Worm (Caenorhabditis elegans): ENCODE results near the gene sec-5.

Gene sec-5

DNA sequence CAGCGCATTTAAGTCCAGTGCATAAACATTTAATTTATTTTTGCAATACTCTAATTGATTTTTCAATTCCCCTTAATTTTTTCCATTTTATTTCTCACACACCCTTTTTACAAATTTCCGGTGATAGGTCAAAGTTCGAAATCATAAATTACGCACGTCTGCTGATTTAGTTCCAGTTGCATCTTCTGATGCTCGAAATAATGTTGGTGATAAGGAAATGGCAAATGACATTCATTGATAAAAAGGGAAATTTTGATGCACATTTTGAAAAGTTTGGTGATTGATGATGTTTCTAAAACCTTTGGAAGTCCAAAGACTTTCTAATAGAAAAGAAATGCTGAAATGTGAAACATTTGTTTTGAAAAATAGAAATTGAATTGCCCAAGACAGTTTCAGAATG is 19.8 kb downstream of the sec-5 start (continued):
- TF ChIP-seq cey-2 (tag; optimal IDR thresholded peaks at IDR 0.05; ENCODE audit: borderline replicate concordance, insufficient read depth): no peak
- TF ChIP-seq mes-2 (tag; optimal IDR thresholded peaks at IDR 0.05; ENCODE audit: poor library complexity, severe bottlenecking): no peak
- peak; percentile 81 for TF ChIP-seq aha-1 (tag)
- TF ChIP-seq nhr-11 (tag; optimal IDR thresholded peaks at IDR 0.05): no peak
- TF ChIP-seq unc-39 (tag; optimal IDR thresholded peaks at IDR 0.05): no peak
- TF ChIP-seq Y75B8A.6 (GFP tag; IDR thresholded peaks at IDR 0.05): no peak
- no peak for TF ChIP-seq vab-7 (GFP tag; IDR thresholded peaks at IDR 0.05)
- TF ChIP-seq T20F7.1 (GFP tag; optimal IDR thresholded peaks at IDR 0.05): no peak
- no peak for TF ChIP-seq ztf-11 (tag; optimal IDR thresholded peaks at IDR 0.05)
- no peak for TF ChIP-seq daf-8 (GFP tag; IDR thresholded peaks at IDR 0.05)
- no peak for TF ChIP-seq F49E8.2 (tag; optimal IDR thresholded peaks at IDR 0.05; ENCODE audit: borderline replicate concordance)
- TF ChIP-seq Y5F2A.4 (GFP tag; optimal IDR thresholded peaks at IDR 0.05): no peak
- TF ChIP-seq daf-16 (GFP tag; optimal IDR thresholded peaks at IDR 0.05): no peak
- peak; percentile 16 for TF ChIP-seq daf-16 (tag; optimal IDR thresholded peaks at IDR 0.05)
- TF ChIP-seq nhr-77 (tag; optimal IDR thresholded peaks at IDR 0.05): no peak
- peak; percentile 86 for TF ChIP-seq ztf-7 (tag; optimal IDR thresholded peaks at IDR 0.05)
- no peak for TF ChIP-seq snpc-1.2 (GFP tag; IDR thresholded peaks at IDR 0.05)
- TF ChIP-seq pha-4 (GFP tag; IDR thresholded peaks at IDR 0.05): no peak
- TF ChIP-seq pha-4 (tag; optimal IDR thresholded peaks at IDR 0.05): no peak
- TF ChIP-seq mxl-2 (GFP tag; conservative IDR thresholded peaks at IDR 0.05): no peak
- no peak for TF ChIP-seq fkh-10 (GFP tag; optimal IDR thresholded peaks at IDR 0.05)
- no peak for TF ChIP-seq snpc-4 (tag; optimal IDR thresholded peaks at IDR 0.05)
- TF ChIP-seq dpl-1 (GFP tag; optimal IDR thresholded peaks at IDR 0.05): no peak
- TF ChIP-seq dmd-8 (GFP tag; IDR thresholded peaks at IDR 0.05): no peak
- TF ChIP-seq ceh-20 (GFP tag; IDR thresholded peaks at IDR 0.05): no peak; the same call in 1 of the 2 replicates
- no peak for TF ChIP-seq nhr-111 (GFP tag; optimal IDR thresholded peaks at IDR 0.05)
- TF ChIP-seq attf-4 (tag; optimal IDR thresholded peaks at IDR 0.05): no peak
- TF ChIP-seq spr-3 (GFP tag; optimal IDR thresholded peaks at IDR 0.05): no peak
- TF ChIP-seq zag-1 (tag; optimal IDR thresholded peaks at IDR 0.05): no peak
- TF ChIP-seq pqm-1 (tag; optimal IDR thresholded peaks at IDR 0.05): peak; percentile 96
- no peak for TF ChIP-seq arid-1 (GFP tag; conservative IDR thresholded peaks at IDR 0.05)
- TF ChIP-seq set-16 (GFP tag; IDR thresholded peaks at IDR 0.05): no peak
- no peak for TF ChIP-seq nhr-76 (tag; optimal IDR thresholded peaks at IDR 0.05)
- TF ChIP-seq fos-1 (tag; optimal IDR thresholded peaks at IDR 0.05): no peak
- no peak for TF ChIP-seq ceh-62 (tag; optimal IDR thresholded peaks at IDR 0.05)
- no peak for TF ChIP-seq zip-11 (GFP tag; IDR thresholded peaks at IDR 0.05)
- no peak for TF ChIP-seq nhr-41 (GFP tag; IDR thresholded peaks at IDR 0.05)
- TF ChIP-seq ces-1 (GFP tag; optimal IDR thresholded peaks at IDR 0.05): no peak
- no peak for TF ChIP-seq daf-12 (tag; optimal IDR thresholded peaks at IDR 0.05)
- TF ChIP-seq sdz-12 (GFP tag; optimal IDR thresholded peaks at IDR 0.05): no peak
- TF ChIP-seq lin-29 (GFP tag; IDR thresholded peaks at IDR 0.05): no peak
- TF ChIP-seq dmd-9 (GFP tag; IDR thresholded peaks at IDR 0.05): no peak
- TF ChIP-seq madf-9 (GFP tag; conservative IDR thresholded peaks at IDR 0.05): no peak
- TF ChIP-seq R02D3.7 (tag; optimal IDR thresholded peaks at IDR 0.05): no peak
- no peak for TF ChIP-seq madf-5 (GFP tag; IDR thresholded peaks at IDR 0.05)
- TF ChIP-seq gei-8 (GFP tag; optimal IDR thresholded peaks at IDR 0.05): no peak
- no peak for TF ChIP-seq mxl-3 (GFP tag; optimal IDR thresholded peaks at IDR 0.05)
- no peak for TF ChIP-seq zfp-3 (GFP tag; conservative IDR thresholded peaks at IDR 0.05)
- TF ChIP-seq unc-62 (GFP tag; optimal IDR thresholded peaks at IDR 0.05 in 1 of 2): no peak
- no peak for TF ChIP-seq unc-62 (tag; optimal IDR thresholded peaks at IDR 0.05)
- no peak for TF ChIP-seq T26A8.4 (GFP tag; IDR thresholded peaks at IDR 0.05)
- TF ChIP-seq nhr-6 (tag; optimal IDR thresholded peaks at IDR 0.05): peak; percentile 6
- TF ChIP-seq nhr-25 (tag; optimal IDR thresholded peaks at IDR 0.05; ENCODE audit: borderline replicate concordance, insufficient read depth): no peak

Data from whole organism, L4 larva.